Worm (Caenorhabditis elegans) whole organism, mixed stage, embryonic: ENCODE measurements around the gene fum-1.

Experiments
- lin-13 ChIP-seq: fragments of 150-350 bp; optimal IDR thresholded peaks from 2 replicates; lab custom pipeline; 2014; ENCODE audit warnings: missing biosample characterization, missing genetic modification characterization
- mep-1 ChIP-seq: fragments of 150-350 bp; optimal IDR thresholded peaks from 2 replicates; lab custom pipeline; 2017; ENCODE audit warnings: missing biosample characterization, missing genetic modification reagents, missing genetic modification characterization, inconsistent platforms
- ztf-11 ChIP-seq: fragments of 150-350 bp; optimal IDR thresholded peaks from 2 replicates; lab custom pipeline; 2014; ENCODE audit warnings: missing biosample characterization, missing genetic modification characterization

- TF ChIP-seq ztf-11 (tag; lab: Kevin White, UChicago) (no peak), mep-1 (tag; lab: Kevin White, UChicago) (no peak), lin-13 (tag; lab: Kevin White, UChicago) (no peak)
Measured at ce11 chrIII:7494850-7495314, 29.5 kb downstream of the fum-1 start.
